Worm (Caenorhabditis elegans): Measurements from ENCODE around the gene fbxa-51.

The fbxa-51 gene

ce11 chrIII:946250-946725 is 15.8 kb upstream of the fbxa-51 start, which contains the start of gene fbxa-60:
Gene fbxa-60 (minus strand): TSS chrIII:946300.
- TF ChIP-seq ceh-88 (GFP tag; IDR thresholded peaks at IDR 0.05) (no peak), elt-2 (tag; optimal IDR thresholded peaks at IDR 0.05) (peak; percentile 68)

- peak; percentile 53 for TF ChIP-seq mep-1 (tag; optimal IDR thresholded peaks at IDR 0.05)
- no peak for TF ChIP-seq tlp-1 (tag; optimal IDR thresholded peaks at IDR 0.05)
- no peak for TF ChIP-seq egl-27 (tag; optimal IDR thresholded peaks at IDR 0.05)
- no peak for TF ChIP-seq pax-3 (tag; optimal IDR thresholded peaks at IDR 0.05)
- no peak for TF ChIP-seq sox-4 (tag; optimal IDR thresholded peaks at IDR 0.05)
- no peak for TF ChIP-seq unc-30 (tag; optimal IDR thresholded peaks at IDR 0.05)
- TF ChIP-seq nhr-76 (tag; optimal IDR thresholded peaks at IDR 0.05) = no peak
- TF ChIP-seq C04F5.9 (tag; optimal IDR thresholded peaks at IDR 0.05) = no peak
- TF ChIP-seq ceh-63 (GFP tag; optimal IDR thresholded peaks at IDR 0.05) = no peak
- no peak for TF ChIP-seq nhr-20 (tag; optimal IDR thresholded peaks at IDR 0.05)
- TF ChIP-seq dpl-1 (GFP tag; optimal IDR thresholded peaks at IDR 0.05) = peak; percentile 18 to 57 (median 29)
- TF ChIP-seq ceh-8 (GFP tag; optimal IDR thresholded peaks at IDR 0.05) = no peak
- TF ChIP-seq snpc-4 (tag; optimal IDR thresholded peaks at IDR 0.05) = no peak
- TF ChIP-seq sup-37 (GFP tag; optimal IDR thresholded peaks at IDR 0.05) = no peak
- peak; percentile 11 for TF ChIP-seq skn-1 (tag; optimal IDR thresholded peaks at IDR 0.05)
- TF ChIP-seq unc-130 (tag; optimal IDR thresholded peaks at IDR 0.05) = no peak
- no peak for TF ChIP-seq aha-1 (tag; optimal IDR thresholded peaks at IDR 0.05)
- no peak for TF ChIP-seq nhr-84 (tag; optimal IDR thresholded peaks at IDR 0.05)
- TF ChIP-seq vab-15 (tag; optimal IDR thresholded peaks at IDR 0.05) = no peak
- TF ChIP-seq efl-3 (GFP tag; optimal IDR thresholded peaks at IDR 0.05) = no peak
- no peak for TF ChIP-seq ces-1 (GFP tag; optimal IDR thresholded peaks at IDR 0.05)
- TF ChIP-seq fkh-4 (tag; optimal IDR thresholded peaks at IDR 0.05; ENCODE audit: borderline replicate concordance) = no peak
- TF ChIP-seq C16A3.4 (tag; optimal IDR thresholded peaks at IDR 0.05) = no peak
- TF ChIP-seq blmp-1 (tag; optimal IDR thresholded peaks at IDR 0.05) = no peak
- no peak for TF ChIP-seq aly-2 (tag; optimal IDR thresholded peaks at IDR 0.05)
- no peak for TF ChIP-seq dsc-1 (tag; optimal IDR thresholded peaks at IDR 0.05)
- peak; percentile 46 for TF ChIP-seq snu-23 (GFP tag; optimal IDR thresholded peaks at IDR 0.05)
- TF ChIP-seq lin-13 (GFP tag; optimal IDR thresholded peaks at IDR 0.05) = peak; percentile 5
- no peak for TF ChIP-seq nhr-19 (GFP tag; conservative IDR thresholded peaks at IDR 0.05)
- TF ChIP-seq nhr-47 (tag; optimal IDR thresholded peaks at IDR 0.05) = peak; percentile 3
- TF ChIP-seq hpl-2 (GFP tag; optimal IDR thresholded peaks at IDR 0.05) = no peak
- TF ChIP-seq nhr-11 (tag; optimal IDR thresholded peaks at IDR 0.05) = no peak
- no peak for TF ChIP-seq nhr-71 (tag; optimal IDR thresholded peaks at IDR 0.05)
- no peak for TF ChIP-seq ztf-11 (tag; optimal IDR thresholded peaks at IDR 0.05)
- peak; percentile 35 to 41 for TF ChIP-seq lin-35 (GFP tag; optimal IDR thresholded peaks at IDR 0.05)
- TF ChIP-seq F16B12.6 (tag; optimal IDR thresholded peaks at IDR 0.05) = peak; percentile 93
- no peak for TF ChIP-seq zip-4 (GFP tag; optimal IDR thresholded peaks at IDR 0.05)
- TF ChIP-seq lsy-2 (tag; optimal IDR thresholded peaks at IDR 0.05) = peak; percentile 35 to 52
- TF ChIP-seq elt-3 (tag; optimal IDR thresholded peaks at IDR 0.05) = peak in 1 of 6 experiments; percentile 43
- TF ChIP-seq ceh-82 (tag; optimal IDR thresholded peaks at IDR 0.05) = peak in 1 of 3 experiments; percentile 12
- no peak for TF ChIP-seq pag-3 (tag; optimal IDR thresholded peaks at IDR 0.05; ENCODE audit: borderline replicate concordance, insufficient read depth)
- no peak for TF ChIP-seq elt-2 (tag; optimal IDR thresholded peaks at IDR 0.05)
- peak; percentile 29 to 50 for TF ChIP-seq efl-1 (optimal IDR thresholded peaks at IDR 0.05)
- peak; percentile 41 to 94 for TF ChIP-seq efl-1 (GFP tag; optimal IDR thresholded peaks at IDR 0.05 in 1 of 2)
- peak; percentile 10 for TF ChIP-seq swsn-7 (tag; optimal IDR thresholded peaks at IDR 0.05)
These were observed 11.6 kb upstream of the fbxa-51 start, which contains the start of the genes fbxa-67 and fbxa-11 for ce11 chrIII:950472-950871. Gene fbxa-67 (minus strand): TSS chrIII:950670. Gene fbxa-11 (plus strand): TSS chrIII:950869.
